Fruit fly (Drosophila melanogaster) S2 (cell line): ENCODE measurements around the gene Yp3.

Experiments
- CG8478 ChIP-seq: fragments of >200 bp; optimal IDR thresholded peaks from 2 replicates; lab custom pipeline; 2018
- CTCF ChIP-seq, 2 experiments: fragments of >200 bp; optimal IDR thresholded peaks; 2 replicates each; lab custom pipeline; 2018

Gene Yp3

DNA sequence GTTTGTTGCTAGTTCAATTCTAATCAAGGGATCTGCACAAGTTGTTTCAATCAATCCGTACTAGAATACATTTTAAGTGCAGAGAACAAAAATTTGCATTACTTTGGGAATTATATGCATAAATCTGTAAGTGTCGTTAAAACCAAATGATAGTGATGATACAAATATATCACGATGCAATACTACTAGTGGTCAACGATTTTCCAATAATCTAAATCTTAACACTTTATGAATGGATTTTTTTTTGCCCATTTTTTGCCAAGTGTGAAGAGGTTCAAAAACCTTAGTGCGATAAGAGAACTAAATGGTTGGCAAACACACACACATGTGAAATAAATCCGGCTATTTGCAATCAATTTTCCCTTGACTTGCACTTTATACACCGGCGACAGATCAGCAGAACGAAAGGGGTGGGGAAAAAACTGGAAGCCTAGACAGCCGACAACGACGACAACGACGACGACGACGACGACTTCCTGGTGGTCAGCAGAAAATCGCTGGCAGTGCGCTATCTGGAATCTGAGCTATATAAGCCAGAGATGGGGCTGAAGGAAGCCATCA lies at the start of gene Yp3:
Gene Yp3, plus strand, starts transcription at position 558 of the 561 bp plus-strand sequence.
- no peak for TF ChIP-seq CTCF (optimal IDR thresholded peaks at IDR 0.05; lab: Kevin White, UChicago)
- TF ChIP-seq CG8478 (lab: Kevin White, UChicago), result no peak

DNA sequence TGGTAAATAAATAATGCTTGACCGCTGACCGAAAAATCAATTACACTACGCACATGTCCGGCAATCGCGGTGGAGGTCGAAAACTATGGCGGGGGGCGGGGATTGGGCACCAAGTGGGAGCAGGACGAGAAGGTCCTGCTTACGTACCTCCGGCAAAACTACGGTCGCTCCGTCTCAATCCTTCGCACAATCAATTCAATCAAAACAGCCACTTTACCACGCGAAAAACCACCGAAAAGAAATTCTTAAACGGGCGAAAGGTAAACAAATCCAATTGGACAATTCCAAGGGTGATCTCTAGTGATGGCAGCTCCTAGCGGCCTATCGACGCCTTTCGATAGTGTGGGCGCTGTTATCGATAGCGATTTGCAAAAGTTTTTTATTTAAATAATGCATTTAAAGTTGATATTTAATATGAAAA lies 41.4 kb upstream of the Yp3 start, which contains the start of gene Nadsyn:
Gene Nadsyn, minus strand, starts transcription at position 304 of the 421 bp plus-strand sequence.
- TF ChIP-seq CTCF (optimal IDR thresholded peaks at IDR 0.05; lab: Kevin White, UChicago) (no peak), CG8478 (lab: Kevin White, UChicago) (no peak)

DNA sequence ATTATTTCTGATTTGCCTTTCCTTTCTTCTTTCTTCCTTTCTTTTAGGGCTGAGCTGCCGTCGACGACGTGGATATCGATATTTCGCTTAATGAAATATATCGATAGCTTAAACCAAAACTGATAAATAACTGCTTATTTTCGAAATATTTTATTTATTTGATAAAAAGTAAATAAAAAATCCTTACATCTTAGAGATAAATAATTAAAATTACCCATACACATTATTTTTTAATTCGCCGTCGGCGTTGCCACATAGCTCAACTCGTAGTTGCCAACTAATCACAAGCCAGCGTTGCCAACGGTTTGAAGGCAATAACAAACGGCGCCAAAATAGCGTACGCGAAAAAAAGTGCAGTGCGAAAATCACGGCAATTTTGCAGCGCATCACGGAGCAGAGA lies 37.4 kb upstream of the Yp3 start, which contains the start of the genes Mrgn1 and mus101:
Gene Mrgn1, minus strand, starts transcription at position 44 of the 400 bp plus-strand sequence.
Gene mus101, plus strand, starts transcription at position 313 of the 400 bp plus-strand sequence.
- no peak for TF ChIP-seq CTCF (optimal IDR thresholded peaks at IDR 0.05; lab: Kevin White, UChicago)
- no peak for TF ChIP-seq CG8478 (lab: Kevin White, UChicago)

DNA sequence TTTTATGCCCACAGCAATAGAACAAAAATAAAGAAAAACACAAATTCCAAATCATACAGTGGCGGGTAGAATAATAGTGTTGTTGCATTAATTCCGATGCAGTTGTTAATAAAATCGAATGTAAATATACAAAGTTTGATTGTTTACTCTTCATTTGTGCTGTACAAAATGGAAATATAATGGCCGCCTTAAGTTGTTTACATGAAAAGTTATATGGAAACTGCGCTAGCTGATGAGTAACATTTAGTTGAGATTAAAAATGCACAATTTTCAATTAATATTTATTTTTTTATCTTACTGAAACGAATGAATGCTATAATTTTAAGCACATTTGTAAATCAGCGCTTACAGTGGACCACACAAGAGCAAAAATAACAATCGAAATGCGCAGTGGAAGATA lies 24.5 kb upstream of the Yp3 start:
- TF ChIP-seq CG8478 (lab: Kevin White, UChicago), result no peak
- TF ChIP-seq CTCF (optimal IDR thresholded peaks at IDR 0.05; lab: Kevin White, UChicago), result no peak

DNA sequence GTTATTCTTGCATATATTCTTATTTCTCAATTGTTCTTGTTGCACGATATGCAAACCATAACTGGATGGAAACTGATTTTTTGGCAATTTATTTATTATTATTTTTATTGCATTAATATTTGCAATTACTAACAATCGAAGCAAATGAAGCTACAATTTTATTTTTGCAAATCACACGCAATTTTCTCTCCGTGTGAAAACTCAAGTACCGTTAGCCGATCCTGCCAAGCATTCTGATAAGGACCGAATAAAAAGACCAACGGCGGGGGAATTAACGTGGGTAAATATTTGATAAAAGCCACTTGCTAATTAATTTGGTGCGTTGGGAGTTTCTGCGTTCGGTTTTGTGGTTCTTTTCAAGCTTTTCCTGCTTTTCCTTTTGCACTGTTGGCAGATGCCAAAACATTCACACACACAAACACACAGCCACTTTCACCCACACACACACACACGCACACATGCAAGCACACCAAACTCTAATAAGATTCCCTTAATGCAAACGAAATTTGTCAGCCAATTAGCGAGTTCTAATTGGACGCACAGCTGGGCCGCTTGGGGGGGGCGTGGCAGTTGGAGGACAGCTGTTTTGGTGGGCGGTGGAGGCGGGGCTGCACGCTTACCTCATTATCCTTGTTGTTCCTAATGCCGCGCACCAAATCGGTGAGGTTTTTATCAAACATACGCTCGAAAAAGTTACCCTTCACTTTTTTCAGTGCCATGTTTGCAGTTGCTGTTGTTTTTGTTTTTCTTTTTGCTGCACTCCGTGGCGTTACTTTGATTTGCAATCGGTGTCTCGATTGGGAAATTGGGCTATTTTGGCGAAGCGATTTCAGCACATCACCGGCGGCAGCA lies 23.8 kb upstream of the Yp3 start:
- TF ChIP-seq CTCF (optimal IDR thresholded peaks at IDR 0.05; lab: Kevin White, UChicago), result no peak
- TF ChIP-seq CG8478 (lab: Kevin White, UChicago), result no peak

DNA sequence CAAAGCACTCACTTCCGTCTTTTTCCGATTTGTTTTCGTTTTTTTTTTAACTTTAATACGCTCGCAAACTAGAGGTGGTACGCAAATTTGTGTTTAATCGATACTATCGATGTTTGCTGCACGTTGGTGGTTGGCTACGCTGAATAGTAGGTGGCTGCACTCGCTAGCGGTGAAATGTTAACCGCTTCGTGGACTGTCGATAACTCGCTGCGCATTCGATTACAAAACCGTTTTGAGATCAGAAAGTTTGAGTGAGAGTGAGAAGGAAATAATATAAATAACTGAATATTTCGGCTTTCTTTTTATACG lies 23.2 kb upstream of the Yp3 start, which contains the start of gene g:
Gene g, minus strand, starts transcription at position 105 of the 309 bp plus-strand sequence.
- no peak for TF ChIP-seq CG8478 (lab: Kevin White, UChicago)
- TF ChIP-seq CTCF (optimal IDR thresholded peaks at IDR 0.05; lab: Kevin White, UChicago), result peak in 1 of 2 experiments; percentile 51

DNA sequence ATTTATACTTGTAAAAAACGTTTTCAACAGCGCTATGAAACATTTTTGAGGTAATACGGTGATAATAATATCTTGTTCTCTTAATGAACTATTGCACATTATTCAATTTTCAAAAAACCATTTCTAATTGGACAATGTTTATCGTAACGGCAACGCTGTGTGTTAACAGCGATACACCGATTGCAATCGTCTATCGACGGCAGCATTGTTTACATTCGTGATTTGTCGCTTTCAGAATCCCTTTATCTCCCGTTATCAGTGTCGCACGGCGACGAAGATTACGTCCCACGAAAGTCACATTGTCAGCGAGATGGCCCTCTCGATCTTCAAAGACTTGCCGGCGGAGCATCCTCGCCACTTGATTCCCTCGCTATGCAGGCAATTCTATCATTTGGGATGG lies 21.4 kb upstream of the Yp3 start, which contains the start of gene CG11134:
Gene CG11134, plus strand, starts transcription at position 4 of the 400 bp plus-strand sequence.
- TF ChIP-seq CG8478 (lab: Kevin White, UChicago), result no peak
- no peak for TF ChIP-seq CTCF (optimal IDR thresholded peaks at IDR 0.05; lab: Kevin White, UChicago)

DNA sequence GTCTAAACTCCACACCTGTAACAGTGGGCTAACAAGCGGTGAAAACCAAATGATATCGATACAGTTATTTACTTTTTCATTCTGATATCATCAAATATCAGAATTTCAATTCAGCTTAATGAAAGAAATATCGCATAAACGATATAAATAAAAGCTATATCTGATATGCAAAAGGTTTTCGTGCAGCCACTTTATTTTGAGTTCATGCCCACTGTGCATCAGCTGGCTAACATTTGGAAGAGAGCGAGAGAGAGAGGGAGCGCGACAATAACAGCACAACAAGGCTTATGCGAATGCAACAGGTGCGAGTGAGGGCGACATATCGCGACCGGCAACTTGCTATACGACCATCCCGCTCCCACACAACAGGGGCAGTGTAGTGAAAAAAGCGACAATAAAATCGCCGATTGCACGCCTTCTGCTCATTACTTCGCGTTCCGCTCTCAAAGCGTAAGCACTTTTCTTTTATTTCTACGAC lies 19.9 kb upstream of the Yp3 start, which contains the start of gene CG11151:
Gene CG11151, plus strand, starts transcription at position 334 of the 478 bp plus-strand sequence.
- TF ChIP-seq CG8478 (lab: Kevin White, UChicago) (no peak), CTCF (optimal IDR thresholded peaks at IDR 0.05; lab: Kevin White, UChicago) (peak in 1 of 2 experiments; percentile 20)

DNA sequence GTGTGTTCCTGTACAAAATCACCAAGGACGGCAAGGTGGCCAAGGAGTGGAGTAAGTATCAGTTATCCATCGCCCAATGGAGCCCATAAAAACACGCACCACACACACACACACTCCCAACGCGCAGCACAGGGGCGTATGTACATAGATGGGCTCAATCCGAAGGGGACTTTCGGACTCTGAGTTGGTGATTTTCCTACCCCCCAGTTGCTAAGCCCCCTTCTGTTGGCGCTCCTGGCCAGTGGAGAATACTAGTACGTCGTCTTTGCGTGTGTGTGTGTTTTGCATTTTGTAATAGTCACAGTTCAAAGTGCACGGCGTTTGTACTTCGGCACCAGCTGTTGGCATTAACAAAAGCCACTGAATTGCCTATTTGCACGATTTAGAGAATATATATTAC lies 19.3 kb upstream of the Yp3 start:
- TF ChIP-seq CTCF (optimal IDR thresholded peaks at IDR 0.05; lab: Kevin White, UChicago) (no peak), CG8478 (lab: Kevin White, UChicago) (no peak)

DNA sequence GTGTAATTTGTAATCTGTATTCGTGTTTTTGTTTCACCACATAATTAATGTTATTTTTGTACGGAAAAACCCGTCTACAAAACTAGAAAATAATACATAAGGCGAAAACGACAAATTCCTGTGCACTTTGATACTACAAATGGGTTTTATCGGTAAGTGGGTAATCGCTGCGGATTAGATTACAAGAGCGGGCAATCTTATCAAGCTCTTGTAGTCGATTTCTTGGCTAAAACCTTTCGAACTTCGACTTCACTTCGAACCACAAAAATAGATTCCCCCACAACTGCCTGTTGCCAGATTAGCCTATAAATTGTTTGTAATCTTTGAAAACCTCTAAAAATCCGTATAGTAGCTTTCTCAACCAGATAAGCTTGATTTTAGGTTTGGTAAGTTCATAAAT lies 18.4 kb upstream of the Yp3 start:
- TF ChIP-seq CG8478 (lab: Kevin White, UChicago), result no peak
- no peak for TF ChIP-seq CTCF (optimal IDR thresholded peaks at IDR 0.05; lab: Kevin White, UChicago)

DNA sequence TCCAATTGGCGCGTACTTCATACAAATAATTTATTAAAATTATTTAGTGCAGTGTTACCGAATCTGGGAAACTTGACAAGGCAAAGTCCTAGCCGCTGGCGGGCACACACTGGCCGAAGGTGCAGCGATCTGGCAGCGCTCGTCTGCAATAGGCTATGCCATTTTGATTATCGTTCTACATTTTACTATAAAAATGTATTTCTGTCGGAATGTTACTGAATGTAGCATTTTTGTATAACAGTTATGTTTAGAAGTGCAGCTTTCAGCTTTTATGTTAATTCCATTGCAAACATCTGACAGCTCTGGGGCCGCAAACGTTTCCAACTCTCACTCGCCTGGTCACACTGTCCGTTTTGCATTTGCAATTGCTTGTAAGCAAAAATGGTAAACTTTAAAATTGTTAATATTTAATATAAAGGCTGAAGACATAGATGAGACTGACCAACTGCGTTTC lies 14.7 kb upstream of the Yp3 start, which contains the start of gene Grip91:
Gene Grip91, minus strand, starts transcription at position 85 of the 454 bp plus-strand sequence.
- TF ChIP-seq CG8478 (lab: Kevin White, UChicago) (no peak), CTCF (optimal IDR thresholded peaks at IDR 0.05; lab: Kevin White, UChicago) (peak; percentile 2 to 31)

DNA sequence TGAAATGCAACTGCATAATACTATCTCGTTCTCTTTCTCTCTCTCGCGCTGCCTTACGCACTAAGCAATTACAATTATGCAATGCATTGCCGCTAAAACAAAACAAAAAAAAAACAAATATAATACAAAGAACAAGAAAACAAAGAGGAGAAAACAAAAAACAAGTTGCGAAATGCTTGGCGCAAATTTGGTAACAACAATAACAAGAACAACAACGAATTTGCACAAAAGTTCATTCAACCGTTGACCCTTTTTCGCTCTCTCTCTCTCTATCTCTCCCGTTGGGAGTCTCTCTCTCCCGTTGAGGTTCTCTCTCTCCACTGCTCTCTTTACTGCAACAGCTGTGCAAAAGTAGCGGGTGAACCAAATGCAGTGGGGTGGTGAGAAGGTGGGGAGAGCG lies 12.3 kb upstream of the Yp3 start:
- no peak for TF ChIP-seq CTCF (optimal IDR thresholded peaks at IDR 0.05; lab: Kevin White, UChicago)
- no peak for TF ChIP-seq CG8478 (lab: Kevin White, UChicago)

DNA sequence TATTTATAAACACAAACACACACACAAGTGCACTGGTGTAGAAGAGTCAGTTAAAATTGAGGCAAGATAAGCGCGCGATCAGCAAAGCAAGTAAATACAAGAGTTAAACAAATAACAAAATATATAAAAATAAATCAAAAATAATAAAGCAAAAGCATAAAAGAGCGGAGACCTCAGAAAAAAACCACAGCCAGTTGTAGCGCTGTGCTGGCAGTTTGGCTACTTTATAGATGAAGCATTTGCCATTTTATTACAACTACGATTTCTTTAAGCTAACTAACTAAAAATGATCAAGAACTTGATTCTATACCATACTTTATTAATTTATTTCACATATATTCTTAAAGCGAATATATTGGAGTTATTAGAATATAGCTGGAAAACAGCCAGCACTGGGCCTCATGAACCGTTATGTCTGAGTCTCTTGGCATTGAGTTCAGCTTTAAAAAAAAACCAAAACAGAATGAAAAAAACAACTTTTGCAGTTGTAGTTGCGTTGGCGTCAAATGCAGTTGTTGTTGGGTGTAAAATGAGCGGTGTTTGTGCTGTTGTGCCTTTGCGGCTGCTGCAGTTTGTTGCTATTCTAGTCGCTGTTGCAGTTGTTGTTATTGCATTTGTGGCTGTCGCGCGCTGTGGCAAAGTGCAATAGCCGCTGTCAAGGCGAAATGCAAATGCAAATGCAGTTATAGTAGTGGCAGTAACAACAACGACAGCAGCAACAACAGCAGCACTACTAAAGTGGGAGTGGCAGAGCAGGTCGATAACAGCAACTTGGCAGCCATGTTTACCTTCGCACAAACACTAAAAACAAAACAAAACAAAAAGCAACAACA lies 11.5 kb upstream of the Yp3 start:
- TF ChIP-seq CG8478 (lab: Kevin White, UChicago), result no peak
- TF ChIP-seq CTCF (optimal IDR thresholded peaks at IDR 0.05; lab: Kevin White, UChicago), result no peak
